Fruit fly (Drosophila melanogaster) whole organism, adult: Measurements from ENCODE around the gene CG10435.

Source experiments
- CG12768 ChIP-seq: fragments of 200-800 bp; sonication (Bioruptor generic); optimal IDR thresholded peaks from 2 replicates; lab custom pipeline; 2017; ENCODE audit warnings: missing biosample characterization, missing genetic modification characterization, mild to moderate bottlenecking, moderate library complexity, missing genetic modification reagents
- CG14711 ChIP-seq: fragments of 200-800 bp; sonication (Bioruptor generic); optimal IDR thresholded peaks from 2 replicates; lab custom pipeline; 2018; ENCODE audit warnings: missing biosample characterization, mild to moderate bottlenecking, missing genetic modification characterization, moderate library complexity
- CG1620 ChIP-seq: fragments of 200-800 bp; sonication (Bioruptor generic); optimal IDR thresholded peaks from 2 replicates; lab custom pipeline; 2016; ENCODE audit warnings: missing biosample characterization, missing genetic modification characterization
- CG33017 ChIP-seq: fragments of 200-800 bp; sonication (Bioruptor generic); optimal IDR thresholded peaks from 2 replicates; lab custom pipeline; 2018; ENCODE audit warnings: missing biosample characterization, mild to moderate bottlenecking, missing genetic modification characterization, moderate library complexity
- CG7101 ChIP-seq: fragments of 200-800 bp; sonication (Bioruptor generic); optimal IDR thresholded peaks from 2 replicates; lab custom pipeline; 2018; ENCODE audit warnings: missing biosample characterization, mild to moderate bottlenecking, missing genetic modification characterization, moderate library complexity
- Crg-1 ChIP-seq: fragments of 200-800 bp; sonication (Bioruptor generic); optimal IDR thresholded peaks from 2 replicates; lab custom pipeline; 2016; ENCODE audit warnings: missing biosample characterization, missing genetic modification characterization
- Mnt ChIP-seq: fragments of 200-800 bp; sonication (Bioruptor generic); optimal IDR thresholded peaks from 2 replicates; lab custom pipeline; 2016; ENCODE audit warnings: missing biosample characterization, mild to moderate bottlenecking, missing genetic modification characterization
- cic ChIP-seq: fragments of 200-800 bp; sonication (Bioruptor generic); optimal IDR thresholded peaks from 2 replicates; lab custom pipeline; 2017; ENCODE audit warnings: missing biosample characterization, mild to moderate bottlenecking, missing genetic modification characterization, moderate library complexity
- cnc ChIP-seq, 2 experiments: fragments of >200 bp; optimal IDR thresholded peaks; 2 replicates each; lab custom pipeline; 2017
- kay ChIP-seq: fragments of 200-800 bp; sonication (Bioruptor generic); peaks from one replicate; lab custom pipeline; 2016; ENCODE audit warnings: missing biosample characterization, missing genetic modification characterization, borderline replicate concordance
- ovo ChIP-seq: fragments of 200-800 bp; sonication (Bioruptor generic); optimal IDR thresholded peaks from 2 replicates; lab custom pipeline; 2016; ENCODE audit warnings: missing biosample characterization, missing genetic modification characterization
- pad ChIP-seq: fragments of 200-800 bp; sonication (Bioruptor generic); optimal IDR thresholded peaks from 3 replicates; lab custom pipeline; 2017; ENCODE audit warnings: missing biosample characterization, missing genetic modification characterization, mild to moderate bottlenecking, moderate library complexity, missing genetic modification reagents
- tj ChIP-seq: fragments of 200-800 bp; sonication (Bioruptor generic); optimal IDR thresholded peaks from 3 replicates; lab custom pipeline; 2017; ENCODE audit warnings: missing biosample characterization, mild to moderate bottlenecking, missing genetic modification characterization, moderate library complexity
- toe ChIP-seq: fragments of 200-800 bp; sonication (Bioruptor generic); optimal IDR thresholded peaks from 2 replicates; lab custom pipeline; 2016; ENCODE audit warnings: missing biosample characterization, missing genetic modification characterization

dm6 chr3R:7990257-7990656 is 22.7 kb downstream of the CG10435 start:
- TF ChIP-seq CG12768 (GFP tag; lab: Kevin White, UChicago) (no peak), kay (no peak), CG1620 (GFP tag; lab: Kevin White, UChicago) (no peak), Mnt (GFP tag; lab: Kevin White, UChicago) (no peak), cic (GFP tag; lab: Kevin White, UChicago) (no peak), ovo (GFP tag; lab: Kevin White, UChicago) (no peak), toe (GFP tag; lab: Kevin White, UChicago) (no peak), pad (no peak), Crg-1 (GFP tag; lab: Kevin White, UChicago) (no peak), CG33017 (tag; lab: Kevin White, UChicago) (no peak), tj (no peak), CG14711 (tag; lab: Kevin White, UChicago) (no peak), cnc (optimal IDR thresholded peaks at IDR 0.05; lab: Kevin White, UChicago) (no peak), CG7101 (tag; lab: Kevin White, UChicago) (no peak)
